Worm (Caenorhabditis elegans): ENCODE data around the gene C04B4.4.

C04B4.4 gene

ce11 chrX:12320737-12321136, 30.1 kb downstream of the C04B4.4 start, which contains the start of gene ceh-40:
TSS of gene ceh-40 (minus strand) at chrX:12320777.
- TF ChIP-seq hlh-6 (tag; optimal IDR thresholded peaks at IDR 0.05) (no peak), elt-2 (tag; optimal IDR thresholded peaks at IDR 0.05) (peak; percentile 26), unc-55 (GFP tag; optimal IDR thresholded peaks at IDR 0.05) (peak; percentile 49), tbx-2 (tag; optimal IDR thresholded peaks at IDR 0.05) (peak; percentile 35)

ce11 chrX:12321357-12321756, 30.7 kb downstream of the C04B4.4 start, which contains the start of gene F17A2.13:
TSS of gene F17A2.13 (plus strand) at chrX:12321657.
- TF ChIP-seq ceh-6 (GFP tag; optimal IDR thresholded peaks at IDR 0.05): no peak
- no peak for TF ChIP-seq ets-4 (tag; optimal IDR thresholded peaks at IDR 0.05)
- TF ChIP-seq nhr-232 (tag; optimal IDR thresholded peaks at IDR 0.05): no peak
- TF ChIP-seq ceh-19 (GFP tag; optimal IDR thresholded peaks at IDR 0.05): no peak
- TF ChIP-seq ceh-31 (tag; optimal IDR thresholded peaks at IDR 0.05): no peak
- no peak for TF ChIP-seq tbx-7 (tag; optimal IDR thresholded peaks at IDR 0.05)

ce11 chrX:12323439-12323838, 32.8 kb downstream of the C04B4.4 start, which contains the start of gene srd-40:
TSS of gene srd-40 (plus strand) at chrX:12323739.
- TF ChIP-seq ahr-1 (tag; optimal IDR thresholded peaks at IDR 0.05) (no peak), ceh-45 (GFP tag; IDR thresholded peaks at IDR 0.05) (no peak), ets-4 (tag; optimal IDR thresholded peaks at IDR 0.05) (no peak), elt-2 (tag; optimal IDR thresholded peaks at IDR 0.05) (no peak)

- TF ChIP-seq hlh-13 (GFP tag; optimal IDR thresholded peaks at IDR 0.05) (no peak), fkh-10 (GFP tag; optimal IDR thresholded peaks at IDR 0.05) (no peak)
These were observed 35.8 kb downstream of the C04B4.4 start, which contains the start of gene srd-41 for ce11 chrX:12326424-12326823. TSS of gene srd-41 (plus strand) at chrX:12326724.

- TF ChIP-seq sox-2 (GFP tag; IDR thresholded peaks at IDR 0.05): no peak
- no peak for TF ChIP-seq K09A11.1 (tag; optimal IDR thresholded peaks at IDR 0.05; ENCODE audit: insufficient read depth)
- TF ChIP-seq sox-4 (tag; optimal IDR thresholded peaks at IDR 0.05): no peak
- TF ChIP-seq npax-4 (tag; optimal IDR thresholded peaks at IDR 0.05): no peak
- TF ChIP-seq dve-1 (tag; optimal IDR thresholded peaks at IDR 0.05): no peak
- no peak for TF ChIP-seq dmd-4 (tag; optimal IDR thresholded peaks at IDR 0.05; ENCODE audit: borderline replicate concordance)
- no peak for TF ChIP-seq pha-2 (tag; optimal IDR thresholded peaks at IDR 0.05)
- TF ChIP-seq hlh-8 (tag; optimal IDR thresholded peaks at IDR 0.05): no peak
These were observed 38.0 kb downstream of the C04B4.4 start, which contains the start of gene srd-45 for ce11 chrX:12328676-12329075. TSS of gene srd-45 (plus strand) at chrX:12328976.

ce11 chrX:12331795-12332194, 41.2 kb downstream of the C04B4.4 start, which contains the start of gene srd-46:
TSS of gene srd-46 (plus strand) at chrX:12332095.
- TF ChIP-seq hlh-8 (tag; optimal IDR thresholded peaks at IDR 0.05) (no peak), odd-2 (tag; optimal IDR thresholded peaks at IDR 0.05) (no peak)

- no peak for TF ChIP-seq nfya-1 (tag; optimal IDR thresholded peaks at IDR 0.05)
- TF ChIP-seq unc-3 (GFP tag; conservative IDR thresholded peaks at IDR 0.05): no peak
- TF ChIP-seq unc-3 (tag; optimal IDR thresholded peaks at IDR 0.05): no peak
- TF ChIP-seq ama-1 (optimal IDR thresholded peaks at IDR 0.05): no peak
- TF ChIP-seq hlh-15 (tag; optimal IDR thresholded peaks at IDR 0.05): no peak
- TF ChIP-seq pat-9 (tag; optimal IDR thresholded peaks at IDR 0.05): no peak
These were observed 42.8 kb downstream of the C04B4.4 start, which contains the start of gene srd-47 for ce11 chrX:12333479-12333878. TSS of gene srd-47 (plus strand) at chrX:12333642.
